Worm (Caenorhabditis elegans): ENCODE results near the gene hpo-25.

The hpo-25 gene

DNA sequence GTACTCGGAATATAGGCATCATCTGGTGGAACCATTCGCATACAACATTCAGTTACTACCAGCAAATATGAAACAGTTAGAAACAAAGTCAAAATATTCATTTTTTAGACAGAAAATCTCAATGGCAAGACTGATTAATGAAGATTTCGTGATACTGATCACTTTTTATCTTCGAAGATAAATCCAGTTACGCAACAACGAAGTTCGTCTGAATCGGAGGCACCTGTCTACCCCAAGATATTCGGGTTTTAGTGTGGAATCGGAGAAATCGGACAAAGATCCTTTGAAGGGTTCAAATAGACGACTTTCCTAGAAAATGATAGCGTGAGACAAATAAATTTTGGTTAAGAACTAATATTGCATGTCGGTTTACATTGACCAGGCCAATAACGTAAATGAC lies 26.8 kb downstream of the hpo-25 start, which contains the start of gene F16G10.13:
F16G10.13 (minus strand) TSS at position 101 of the 400 bp plus-strand sequence.
- TF ChIP-seq tbx-37 (GFP tag; conservative IDR thresholded peaks at IDR 0.05) (no peak), scrt-1 (GFP tag; IDR thresholded peaks at IDR 0.05) (no peak), sea-1 (GFP tag; conservative IDR thresholded peaks at IDR 0.05) (no peak), ama-1 (optimal IDR thresholded peaks at IDR 0.05) (no peak), ceh-13 (GFP tag; optimal IDR thresholded peaks at IDR 0.05) (no peak), hmg-4 (GFP tag; optimal IDR thresholded peaks at IDR 0.05) (no peak), B0310.2 (tag; optimal IDR thresholded peaks at IDR 0.05) (no peak), hnd-1 (tag; optimal IDR thresholded peaks at IDR 0.05) (no peak), ets-7 (tag; optimal IDR thresholded peaks at IDR 0.05) (no peak), flt-1 (GFP tag; IDR thresholded peaks at IDR 0.05) (no peak), tbx-11 (GFP tag; IDR thresholded peaks at IDR 0.05) (no peak), hmbx-1 (tag; optimal IDR thresholded peaks at IDR 0.05) (no peak), tra-4 (tag; optimal IDR thresholded peaks at IDR 0.05) (no peak), pes-1 (GFP tag; IDR thresholded peaks at IDR 0.05) (no peak), ceh-36 (tag; optimal IDR thresholded peaks at IDR 0.05) (no peak), aly-1 (tag; optimal IDR thresholded peaks at IDR 0.05) (no peak), F13C5.2 (tag; optimal IDR thresholded peaks at IDR 0.05) (no peak)

DNA sequence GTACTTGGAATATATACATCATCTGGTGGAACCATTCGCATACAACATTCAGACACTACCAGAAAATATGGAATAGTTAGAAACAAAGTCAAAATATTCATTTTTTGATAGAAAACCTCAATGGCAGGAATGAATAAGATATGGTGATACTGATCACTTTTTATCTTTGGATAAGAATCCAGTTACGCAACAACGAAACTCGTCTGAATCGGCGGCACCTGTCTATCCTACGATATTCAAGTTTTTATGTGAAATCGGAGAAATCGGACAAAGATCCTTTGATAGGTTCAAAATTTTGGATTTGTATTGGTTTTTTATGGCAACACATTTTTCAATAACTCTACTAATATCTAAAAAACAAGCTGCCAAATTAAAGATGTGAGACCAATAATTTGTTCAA lies 29.8 kb downstream of the hpo-25 start, which contains the start of gene F16G10.14:
F16G10.14 (minus strand) TSS at position 101 of the 400 bp plus-strand sequence.
- TF ChIP-seq tbx-37 (GFP tag; conservative IDR thresholded peaks at IDR 0.05) (no peak), tra-4 (tag; optimal IDR thresholded peaks at IDR 0.05) (no peak), tbx-11 (GFP tag; IDR thresholded peaks at IDR 0.05) (no peak), F13C5.2 (tag; optimal IDR thresholded peaks at IDR 0.05) (no peak), ama-1 (optimal IDR thresholded peaks at IDR 0.05) (no peak), hmg-4 (GFP tag; optimal IDR thresholded peaks at IDR 0.05) (no peak), hmbx-1 (tag; optimal IDR thresholded peaks at IDR 0.05) (no peak), pes-1 (GFP tag; IDR thresholded peaks at IDR 0.05) (no peak), ets-7 (tag; optimal IDR thresholded peaks at IDR 0.05) (no peak)

DNA sequence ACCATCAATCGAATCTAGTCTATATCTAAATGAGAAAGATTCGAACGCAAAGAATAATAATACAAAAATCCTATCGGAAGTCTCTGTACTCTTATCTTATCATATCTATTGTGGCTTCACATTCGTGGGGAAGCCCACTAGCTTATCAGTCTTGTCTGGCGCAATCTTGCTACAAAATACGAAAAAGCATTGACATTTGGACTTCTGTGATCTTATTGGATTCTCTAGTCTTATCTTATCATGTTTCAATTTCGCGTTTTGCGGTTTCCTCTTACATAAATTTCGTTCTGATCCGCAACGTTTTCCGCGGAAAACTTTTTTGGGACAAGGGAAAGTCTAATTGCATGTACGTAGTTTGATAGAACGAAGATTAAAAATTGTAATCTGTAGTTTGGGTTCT lies 30.8 kb downstream of the hpo-25 start:
- TF ChIP-seq ama-1 (optimal IDR thresholded peaks at IDR 0.05) (no peak), aly-1 (tag; optimal IDR thresholded peaks at IDR 0.05) (no peak), B0310.2 (tag; optimal IDR thresholded peaks at IDR 0.05) (no peak), flt-1 (GFP tag; IDR thresholded peaks at IDR 0.05) (no peak)

DNA sequence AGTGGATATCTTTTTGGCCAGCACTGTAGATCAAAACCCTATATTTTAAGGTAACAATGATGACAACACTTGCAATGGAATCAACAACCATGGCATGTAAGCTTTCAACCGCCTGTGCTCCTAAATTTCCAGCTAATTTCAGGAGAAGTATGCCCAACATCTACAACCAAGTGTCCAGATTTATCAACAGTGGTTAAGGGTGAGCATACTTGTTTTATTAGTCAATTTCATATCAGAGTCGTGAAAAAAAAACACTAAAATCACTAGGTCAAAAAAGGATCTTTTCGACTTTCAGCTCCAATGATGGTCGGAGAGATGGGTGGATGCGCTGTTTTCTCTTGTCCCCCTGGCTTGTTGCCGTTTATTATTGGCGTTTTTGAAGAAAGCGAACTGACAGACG lies 34.9 kb downstream of the hpo-25 start, which contains the start of gene F16G10.1:
F16G10.1 (plus strand) TSS at position 301 of the 400 bp plus-strand sequence.
- no peak for TF ChIP-seq F13C5.2 (tag; optimal IDR thresholded peaks at IDR 0.05)
- no peak for TF ChIP-seq tbx-37 (GFP tag; conservative IDR thresholded peaks at IDR 0.05)
- no peak for TF ChIP-seq ets-7 (tag; optimal IDR thresholded peaks at IDR 0.05)
- TF ChIP-seq tra-4 (tag; optimal IDR thresholded peaks at IDR 0.05) = no peak
- no peak for TF ChIP-seq tbx-11 (GFP tag; IDR thresholded peaks at IDR 0.05)
- TF ChIP-seq hmg-4 (GFP tag; optimal IDR thresholded peaks at IDR 0.05) = no peak
- TF ChIP-seq aly-1 (tag; optimal IDR thresholded peaks at IDR 0.05) = no peak
- TF ChIP-seq scrt-1 (GFP tag; IDR thresholded peaks at IDR 0.05) = no peak
- TF ChIP-seq hmbx-1 (tag; optimal IDR thresholded peaks at IDR 0.05) = no peak
- TF ChIP-seq ceh-36 (tag; optimal IDR thresholded peaks at IDR 0.05) = no peak
- no peak for TF ChIP-seq flt-1 (GFP tag; IDR thresholded peaks at IDR 0.05)
- TF ChIP-seq sea-1 (GFP tag; conservative IDR thresholded peaks at IDR 0.05) = no peak
- TF ChIP-seq hnd-1 (tag; optimal IDR thresholded peaks at IDR 0.05) = no peak
- TF ChIP-seq pes-1 (GFP tag; IDR thresholded peaks at IDR 0.05) = no peak
- no peak for TF ChIP-seq ama-1 (optimal IDR thresholded peaks at IDR 0.05)
- no peak for TF ChIP-seq ceh-13 (GFP tag; optimal IDR thresholded peaks at IDR 0.05)

DNA sequence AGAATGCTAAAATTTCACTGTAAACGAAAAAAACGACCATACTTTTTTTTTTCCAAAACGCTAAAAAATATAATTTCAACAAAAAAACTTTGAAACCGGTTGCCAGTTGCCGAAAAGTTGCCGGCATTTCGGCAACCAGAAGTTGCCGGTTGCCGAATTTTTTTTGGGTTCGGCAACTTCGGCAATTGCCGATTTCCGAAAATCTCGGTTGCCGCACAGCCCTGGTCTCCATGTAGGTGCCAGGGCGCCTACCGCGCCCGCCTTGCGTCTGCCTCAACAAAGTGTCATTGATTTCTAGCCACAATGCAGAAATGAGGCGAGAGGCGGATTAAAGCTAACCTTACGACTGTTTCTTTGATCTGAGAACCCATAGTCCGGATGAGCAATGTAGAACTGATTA lies 42.0 kb downstream of the hpo-25 start:
- TF ChIP-seq F13C5.2 (tag; optimal IDR thresholded peaks at IDR 0.05) (no peak), flt-1 (GFP tag; IDR thresholded peaks at IDR 0.05) (no peak), B0310.2 (tag; optimal IDR thresholded peaks at IDR 0.05) (no peak)

DNA sequence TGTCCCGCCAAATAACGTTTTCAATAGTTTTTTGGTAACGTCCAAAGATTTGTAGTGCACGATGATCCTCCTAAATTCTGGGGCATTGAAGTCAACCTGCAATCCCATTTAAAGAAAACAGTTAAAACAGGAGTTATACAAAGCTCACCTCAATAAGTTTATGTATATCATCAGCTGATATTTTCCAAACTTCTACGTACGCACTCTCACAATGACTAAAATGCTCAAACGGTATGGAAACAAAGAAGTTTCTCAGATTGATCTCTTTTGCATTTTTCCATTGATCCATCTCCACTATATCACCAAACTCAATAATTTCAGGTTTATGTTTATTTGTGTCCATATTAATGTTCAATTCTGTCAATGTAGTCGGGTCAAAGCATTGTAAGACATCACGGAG lies 42.5 kb downstream of the hpo-25 start:
- TF ChIP-seq B0310.2 (tag; optimal IDR thresholded peaks at IDR 0.05) (no peak), flt-1 (GFP tag; IDR thresholded peaks at IDR 0.05) (no peak), hnd-1 (tag; optimal IDR thresholded peaks at IDR 0.05) (no peak), ceh-13 (GFP tag; optimal IDR thresholded peaks at IDR 0.05) (no peak), hmbx-1 (tag; optimal IDR thresholded peaks at IDR 0.05) (no peak), pes-1 (GFP tag; IDR thresholded peaks at IDR 0.05) (no peak), ceh-36 (tag; optimal IDR thresholded peaks at IDR 0.05) (no peak), hmg-4 (GFP tag; optimal IDR thresholded peaks at IDR 0.05) (no peak), tbx-11 (GFP tag; IDR thresholded peaks at IDR 0.05) (no peak), ets-7 (tag; optimal IDR thresholded peaks at IDR 0.05) (no peak), scrt-1 (GFP tag; IDR thresholded peaks at IDR 0.05) (no peak)

DNA sequence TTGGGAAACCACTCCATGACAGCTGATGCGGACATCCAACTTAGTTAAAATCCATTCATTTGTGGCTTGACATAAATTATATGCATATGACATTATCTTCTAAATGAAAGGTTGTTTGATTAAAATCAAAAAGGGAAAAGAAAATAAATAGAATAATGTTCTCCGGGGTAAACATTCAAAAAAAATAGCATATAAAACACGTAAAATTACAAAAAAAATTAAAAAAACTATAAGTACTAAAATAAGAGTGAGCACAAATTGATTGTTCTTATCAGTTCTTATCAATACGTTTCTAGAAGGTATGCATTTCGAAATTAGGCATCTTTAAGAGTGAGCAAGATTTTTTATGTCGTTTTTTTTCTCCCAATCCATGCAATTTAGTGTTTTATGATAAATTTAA lies 43.6 kb downstream of the hpo-25 start, which contains the start of gene fbxa-182:
fbxa-182 (minus strand) TSS at position 101 of the 400 bp plus-strand sequence.
- TF ChIP-seq flt-1 (GFP tag; IDR thresholded peaks at IDR 0.05) = no peak
- TF ChIP-seq tbx-11 (GFP tag; IDR thresholded peaks at IDR 0.05) = no peak
- TF ChIP-seq aly-1 (tag; optimal IDR thresholded peaks at IDR 0.05) = no peak
- TF ChIP-seq ceh-36 (tag; optimal IDR thresholded peaks at IDR 0.05) = no peak
- no peak for TF ChIP-seq F13C5.2 (tag; optimal IDR thresholded peaks at IDR 0.05)
- TF ChIP-seq ets-7 (tag; optimal IDR thresholded peaks at IDR 0.05) = no peak
- no peak for TF ChIP-seq ama-1 (optimal IDR thresholded peaks at IDR 0.05)
- TF ChIP-seq hmbx-1 (tag; optimal IDR thresholded peaks at IDR 0.05) = no peak
- no peak for TF ChIP-seq scrt-1 (GFP tag; IDR thresholded peaks at IDR 0.05)
- TF ChIP-seq tbx-37 (GFP tag; conservative IDR thresholded peaks at IDR 0.05) = no peak
- TF ChIP-seq tra-4 (tag; optimal IDR thresholded peaks at IDR 0.05) = no peak
- TF ChIP-seq B0310.2 (tag; optimal IDR thresholded peaks at IDR 0.05) = no peak
- no peak for TF ChIP-seq sea-1 (GFP tag; conservative IDR thresholded peaks at IDR 0.05)
- no peak for TF ChIP-seq hnd-1 (tag; optimal IDR thresholded peaks at IDR 0.05)
- TF ChIP-seq hmg-4 (GFP tag; optimal IDR thresholded peaks at IDR 0.05) = no peak
- no peak for TF ChIP-seq pes-1 (GFP tag; IDR thresholded peaks at IDR 0.05)
- no peak for TF ChIP-seq ceh-13 (GFP tag; optimal IDR thresholded peaks at IDR 0.05)

DNA sequence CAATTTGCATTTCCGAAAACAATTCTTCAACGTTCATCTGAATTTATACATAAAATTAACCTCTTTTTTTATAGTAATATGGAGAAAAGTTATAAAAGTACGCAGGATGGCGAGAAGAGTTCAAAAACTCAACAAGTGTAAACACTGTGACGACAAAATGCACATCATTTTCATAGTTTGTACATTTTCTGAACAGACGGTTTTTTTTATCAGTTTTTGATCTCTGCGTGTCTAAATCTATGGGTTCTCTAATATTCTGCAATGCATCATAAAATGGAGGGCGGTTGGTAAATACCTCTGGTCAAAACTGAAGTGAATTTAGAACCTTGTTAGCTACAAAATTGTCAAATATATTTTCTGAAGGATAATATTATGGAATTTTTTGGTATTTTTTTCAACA lies 46.4 kb downstream of the hpo-25 start, which contains the start of gene fbxa-4:
fbxa-4 (minus strand) TSS at position 93 of the 400 bp plus-strand sequence.
- TF ChIP-seq sea-1 (GFP tag; conservative IDR thresholded peaks at IDR 0.05) (no peak), tbx-37 (GFP tag; conservative IDR thresholded peaks at IDR 0.05) (no peak), tra-4 (tag; optimal IDR thresholded peaks at IDR 0.05) (no peak), hmg-4 (GFP tag; optimal IDR thresholded peaks at IDR 0.05) (no peak), pes-1 (GFP tag; IDR thresholded peaks at IDR 0.05) (no peak), B0310.2 (tag; optimal IDR thresholded peaks at IDR 0.05) (no peak), tbx-11 (GFP tag; IDR thresholded peaks at IDR 0.05) (no peak), scrt-1 (GFP tag; IDR thresholded peaks at IDR 0.05) (no peak), flt-1 (GFP tag; IDR thresholded peaks at IDR 0.05) (no peak), ama-1 (optimal IDR thresholded peaks at IDR 0.05) (no peak), aly-1 (tag; optimal IDR thresholded peaks at IDR 0.05) (no peak), ets-7 (tag; optimal IDR thresholded peaks at IDR 0.05) (no peak), hnd-1 (tag; optimal IDR thresholded peaks at IDR 0.05) (no peak), hmbx-1 (tag; optimal IDR thresholded peaks at IDR 0.05) (no peak)

Data from whole organism, early embryonic.